Worm (Caenorhabditis elegans): ENCODE results near the gene ilcr-2.

The ilcr-2 gene

DNA sequence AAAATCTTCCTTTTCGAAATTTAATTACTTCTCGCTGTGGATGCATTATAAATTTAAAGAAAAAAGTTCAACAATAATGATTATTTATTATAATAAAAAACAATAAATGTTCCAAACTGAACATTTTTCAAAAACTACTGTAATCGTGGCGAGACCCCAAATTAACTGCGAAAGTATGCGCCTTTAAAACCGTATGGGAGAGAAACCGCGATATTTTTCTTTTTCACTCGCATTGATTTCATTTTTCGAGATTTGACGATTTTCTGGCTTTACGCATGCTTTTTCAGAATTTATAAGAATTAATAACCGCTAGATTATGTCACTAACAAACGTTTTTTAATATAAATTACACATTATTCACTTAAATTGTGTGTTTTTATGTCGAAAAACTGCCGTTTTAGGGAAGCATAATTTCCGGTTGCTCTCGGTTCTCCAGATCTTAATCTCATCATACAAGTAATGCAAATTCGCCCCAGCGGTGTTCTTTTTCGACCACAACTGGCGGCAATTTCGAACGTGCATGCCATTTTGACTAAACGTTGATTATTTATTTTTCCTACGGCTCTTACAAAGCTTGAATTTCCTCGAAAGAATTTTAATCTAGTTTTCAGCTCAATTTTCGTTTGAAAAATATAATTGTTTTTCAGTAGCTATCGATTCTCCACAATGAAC is 26.1 kb downstream of the ilcr-2 start, which contains the start of gene F12A10.8:
TSS of gene F12A10.8 (minus strand) at position 79 of the 672 bp plus-strand sequence.
- TF ChIP-seq vab-7 (GFP tag; IDR thresholded peaks at IDR 0.05) = no peak
- TF ChIP-seq ces-1 (GFP tag; optimal IDR thresholded peaks at IDR 0.05) = peak; percentile 35
- no peak for TF ChIP-seq Y48G9A.11 (GFP tag; IDR thresholded peaks at IDR 0.05)
- TF ChIP-seq nhr-102 (tag; optimal IDR thresholded peaks at IDR 0.05) = no peak
- no peak for TF ChIP-seq ztf-11 (tag; optimal IDR thresholded peaks at IDR 0.05)
- TF ChIP-seq nhr-11 (tag; optimal IDR thresholded peaks at IDR 0.05) = no peak
- TF ChIP-seq mep-1 (tag; optimal IDR thresholded peaks at IDR 0.05) = no peak
- peak; percentile 79 for TF ChIP-seq aha-1 (tag)
- peak; percentile 31 for TF ChIP-seq hlh-30 (tag; optimal IDR thresholded peaks at IDR 0.05; ENCODE audit: insufficient read depth)
- peak; percentile 64 for TF ChIP-seq lin-38 (GFP tag; IDR thresholded peaks at IDR 0.05)
- peak; percentile 71 for TF ChIP-seq dpl-1 (GFP tag; optimal IDR thresholded peaks at IDR 0.05)
- no peak for TF ChIP-seq ceh-32 (tag; optimal IDR thresholded peaks at IDR 0.05; ENCODE audit: poor library complexity)

DNA sequence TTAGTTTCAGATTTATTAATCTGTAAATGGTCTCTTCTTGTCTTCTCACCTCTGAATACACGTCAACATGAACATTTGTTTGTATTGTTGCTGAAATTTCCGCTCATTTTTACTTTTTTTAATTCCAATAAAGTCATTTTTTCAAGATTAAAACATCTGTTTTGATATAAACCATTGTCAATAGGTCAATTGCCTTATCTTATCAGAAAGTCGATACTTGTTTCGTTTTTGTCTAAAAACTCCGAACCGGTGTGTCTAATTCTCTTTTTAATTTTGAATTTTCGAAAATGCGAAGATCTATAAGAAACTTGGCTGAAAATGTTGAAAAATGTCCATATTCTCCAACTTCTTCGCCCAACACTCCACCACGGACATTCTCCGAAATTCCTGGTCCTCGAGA is 28.7 kb downstream of the ilcr-2 start, which contains the start of gene cyp-44A1:
TSS of gene cyp-44A1 (plus strand) at position 285 of the 400 bp plus-strand sequence.
- TF ChIP-seq vab-7 (GFP tag; IDR thresholded peaks at IDR 0.05) (no peak), spr-3 (GFP tag; optimal IDR thresholded peaks at IDR 0.05) (no peak), daf-8 (GFP tag; IDR thresholded peaks at IDR 0.05) (no peak), nhr-28 (tag; optimal IDR thresholded peaks at IDR 0.05) (no peak), cey-2 (tag; optimal IDR thresholded peaks at IDR 0.05; ENCODE audit: borderline replicate concordance, insufficient read depth) (no peak), ceh-62 (tag; optimal IDR thresholded peaks at IDR 0.05) (no peak), daf-16 (GFP tag; optimal IDR thresholded peaks at IDR 0.05) (no peak), daf-16 (tag; optimal IDR thresholded peaks at IDR 0.05) (peak; percentile 78), Y75B8A.6 (GFP tag; IDR thresholded peaks at IDR 0.05) (no peak), pqm-1 (tag; optimal IDR thresholded peaks at IDR 0.05) (peak; percentile 3), Y48G9A.11 (GFP tag; IDR thresholded peaks at IDR 0.05) (no peak), hif-1 (tag; optimal IDR thresholded peaks at IDR 0.05) (no peak), lin-38 (GFP tag; IDR thresholded peaks at IDR 0.05) (no peak), T20F7.1 (GFP tag; optimal IDR thresholded peaks at IDR 0.05) (no peak), nhr-76 (tag; optimal IDR thresholded peaks at IDR 0.05) (no peak), nhr-25 (tag; optimal IDR thresholded peaks at IDR 0.05; ENCODE audit: borderline replicate concordance, insufficient read depth) (no peak), sdz-12 (GFP tag; optimal IDR thresholded peaks at IDR 0.05) (no peak), ceh-82 (tag; optimal IDR thresholded peaks at IDR 0.05) (no peak)

DNA sequence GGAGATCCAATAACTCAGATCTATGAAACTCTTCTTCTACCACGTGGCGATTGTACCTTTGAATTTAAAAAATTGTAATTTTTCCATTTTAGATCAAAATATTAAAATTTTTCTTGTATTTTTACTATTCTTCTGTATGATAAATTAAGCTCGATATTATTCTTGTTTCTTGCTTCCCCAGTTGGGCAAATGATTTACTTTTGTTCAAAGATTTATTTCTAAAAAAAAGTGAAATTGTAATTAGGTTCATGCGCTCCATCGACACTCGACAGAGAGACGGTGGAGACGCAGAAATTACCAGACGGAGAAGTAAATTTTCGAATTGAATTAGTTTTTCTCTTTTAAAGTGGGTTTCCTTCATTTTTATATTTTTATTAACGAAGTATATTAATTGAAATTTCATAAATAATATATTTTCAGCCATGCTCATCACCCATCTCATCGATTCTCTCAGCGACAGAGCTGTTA is 30.8 kb downstream of the ilcr-2 start, which contains the start of gene npp-24:
TSS of gene npp-24 (plus strand) at position 51 of the 468 bp plus-strand sequence.
- TF ChIP-seq pha-4 (GFP tag; IDR thresholded peaks at IDR 0.05) (no peak), pha-4 (tag; optimal IDR thresholded peaks at IDR 0.05) (no peak), mes-2 (tag; optimal IDR thresholded peaks at IDR 0.05; ENCODE audit: poor library complexity, severe bottlenecking) (peak; percentile 42)

DNA sequence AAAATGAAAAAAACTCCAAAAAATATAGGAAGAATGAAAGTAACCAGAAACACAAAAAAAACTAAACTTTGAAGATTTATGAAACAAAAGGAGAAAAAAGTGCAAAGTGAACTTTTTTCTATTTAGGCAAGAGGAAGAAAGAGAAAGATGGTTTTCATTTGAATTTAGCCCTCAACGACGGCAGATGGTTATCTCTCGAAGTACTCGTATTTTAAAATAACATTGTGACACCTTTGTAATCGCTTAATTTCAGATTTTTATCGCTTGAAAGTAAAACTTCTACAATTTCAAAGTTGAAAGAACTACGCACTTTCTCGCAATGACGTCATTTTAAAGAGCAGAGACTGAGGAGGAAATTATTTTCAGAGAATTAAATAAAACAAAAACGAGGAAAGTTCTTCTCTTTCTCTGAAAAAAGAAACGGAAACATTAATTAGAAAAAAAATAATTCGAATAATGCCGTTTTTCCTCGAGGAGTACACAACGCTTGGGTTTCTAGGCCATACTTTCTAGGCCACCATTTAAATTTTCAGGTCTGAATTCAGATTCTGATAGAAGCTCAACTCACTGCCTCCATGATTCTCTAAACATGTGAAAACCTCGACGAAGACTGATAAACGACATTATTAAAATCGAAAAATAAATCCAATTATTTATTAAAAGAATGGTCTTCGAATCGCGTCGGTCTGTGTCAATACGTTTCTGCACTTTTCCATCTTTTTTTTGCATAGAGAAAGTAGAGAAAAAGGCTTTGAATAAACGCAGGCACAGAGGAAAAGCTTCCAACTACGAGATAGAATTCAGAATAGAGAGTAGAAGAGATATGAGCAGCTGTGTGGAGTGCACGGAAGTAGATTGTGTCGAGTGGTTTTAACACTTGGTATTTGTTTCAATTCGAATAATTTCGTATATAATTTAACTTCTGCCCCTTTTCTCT is 36.6 kb downstream of the ilcr-2 start:
- peak in 1 of 2 experiments; percentile 13 for TF ChIP-seq lsy-2 (tag; optimal IDR thresholded peaks at IDR 0.05)
- TF ChIP-seq duxl-1 (tag; optimal IDR thresholded peaks at IDR 0.05; ENCODE audit: poor library complexity) = peak; percentile 17
- TF ChIP-seq nhr-42 (GFP tag; IDR thresholded peaks at IDR 0.05) = no peak
- no peak for TF ChIP-seq tag-97 (GFP tag; IDR thresholded peaks at IDR 0.05)
- TF ChIP-seq dmd-6 (GFP tag; IDR thresholded peaks at IDR 0.05) = 0 out of 2 replicates have a peak, but pooled peaks have one; percentile 14
- TF ChIP-seq hif-1 (tag; optimal IDR thresholded peaks at IDR 0.05) = peak in 1 of 2 experiments; percentile 28
- peak; percentile 72 for TF ChIP-seq unc-130 (GFP tag; optimal IDR thresholded peaks at IDR 0.05)
- 0 out of 2 replicates have a peak, but pooled peaks have one; percentile 41 for TF ChIP-seq madf-9 (GFP tag; conservative IDR thresholded peaks at IDR 0.05)
- TF ChIP-seq F49E8.2 (tag; optimal IDR thresholded peaks at IDR 0.05; ENCODE audit: borderline replicate concordance) = peak; percentile 43
- TF ChIP-seq nhr-41 (GFP tag; IDR thresholded peaks at IDR 0.05) = no peak
- no peak for TF ChIP-seq set-16 (GFP tag; IDR thresholded peaks at IDR 0.05)
- peak in 1 of 2 experiments; percentile 53 for TF ChIP-seq unc-62 (GFP tag; optimal IDR thresholded peaks at IDR 0.05 in 1 of 2)
- TF ChIP-seq unc-62 (tag; optimal IDR thresholded peaks at IDR 0.05) = no peak
- 0 out of 2 replicates have a peak, but pooled peaks have one; percentile 49 for TF ChIP-seq ZK337.2 (GFP tag; IDR thresholded peaks at IDR 0.05)
